Worm (Caenorhabditis elegans): ENCODE measurements around the gene elt-6.

DNA sequence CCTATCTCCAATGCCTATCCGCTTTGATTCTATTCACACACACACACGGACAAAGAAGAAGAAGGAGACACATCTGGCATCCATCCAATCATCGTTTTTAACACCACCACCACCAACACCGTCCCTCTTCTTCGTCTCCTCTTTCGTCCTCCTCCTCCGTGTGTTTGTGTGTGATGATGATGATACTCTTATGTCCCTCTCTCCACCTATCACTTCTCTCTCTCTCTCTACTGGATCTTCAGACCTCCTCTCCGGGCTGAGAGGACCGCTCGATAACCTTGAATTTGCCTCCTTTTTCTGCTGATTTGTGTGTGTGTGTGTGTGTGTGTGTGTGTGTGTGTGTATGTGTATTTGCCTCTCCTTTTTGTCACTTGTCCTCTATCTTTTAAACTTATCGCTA, 16.8 kb upstream of the elt-6 start:
- no peak for TF ChIP-seq W03F9.2 (tag; optimal IDR thresholded peaks at IDR 0.05)
- TF ChIP-seq him-1 (tag; optimal IDR thresholded peaks at IDR 0.05): no peak

Measured in whole organism, L4/young adult.